Worm (Caenorhabditis elegans): ENCODE measurements around the gene str-14.

DNA sequence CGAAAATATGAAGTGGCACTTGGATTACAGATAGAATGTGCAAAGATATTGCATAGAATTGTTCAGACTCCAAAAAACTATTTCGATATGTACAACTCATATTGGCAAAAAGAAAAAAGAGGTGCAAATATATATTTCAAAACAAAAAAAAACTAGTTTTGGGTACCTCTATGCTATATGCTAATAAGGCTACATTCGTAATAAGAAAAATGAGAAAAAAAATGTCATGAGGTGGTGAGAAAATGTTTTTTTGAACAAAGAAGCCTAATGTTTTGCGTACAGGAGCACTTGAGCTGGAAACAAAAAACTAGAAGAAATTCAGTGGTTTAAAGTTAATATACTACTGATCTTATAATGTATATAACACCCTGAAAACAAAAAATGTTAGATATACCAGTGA lies 5.9 kb upstream of the str-14 start, which contains the start of gene srh-142:
- TF ChIP-seq ztf-29 (GFP tag; IDR thresholded peaks at IDR 0.05): no peak
- TF ChIP-seq T22C8.4 (GFP tag; IDR thresholded peaks at IDR 0.05): no peak
- TF ChIP-seq cog-1 (tag; optimal IDR thresholded peaks at IDR 0.05): no peak
- no peak for TF ChIP-seq tab-1 (GFP tag; IDR thresholded peaks at IDR 0.05)

All from whole organism, midembryonic.